Fruit fly (Drosophila melanogaster) whole organism, embryonic: Measurements from ENCODE around the gene CG9919.
A peak's percentile ranks its signal among the peaks of the same experiment; 100 is the strongest.

Experiments
- Antp ChIP-seq: fragments of 200-800 bp; sonication (Bioruptor generic); optimal IDR thresholded peaks from 3 replicates; lab custom pipeline; 2016; ENCODE audit warnings: missing biosample characterization, missing genetic modification characterization
- CG10147 ChIP-seq: fragments of 200-800 bp; sonication (Bioruptor generic); optimal IDR thresholded peaks from 2 replicates; lab custom pipeline; 2019; ENCODE audit warnings: missing biosample characterization, mild to moderate bottlenecking, missing genetic modification characterization, moderate library complexity
- CG10209 ChIP-seq: fragments of 200-800 bp; sonication (Bioruptor generic); optimal IDR thresholded peaks from 3 replicates; lab custom pipeline; 2017; ENCODE audit warnings: missing biosample characterization, mild to moderate bottlenecking, missing genetic modification characterization, missing genetic modification reagents
- CG12071 ChIP-seq: fragments of 200-800 bp; sonication (Bioruptor generic); optimal IDR thresholded peaks from 3 replicates; lab custom pipeline; 2018; ENCODE audit warnings: missing biosample characterization, mild to moderate bottlenecking, missing genetic modification characterization
- CG12942 ChIP-seq: fragments of 200-800 bp; sonication (Bioruptor generic); optimal IDR thresholded peaks from 3 replicates; lab custom pipeline; 2016; ENCODE audit warnings: missing biosample characterization, missing genetic modification characterization
- CG14441 ChIP-seq: fragments of 200-800 bp; sonication (Bioruptor generic); IDR thresholded peaks from 2 replicates; pipeline ENCODE4 v1.3.6; 2022; ENCODE audit warnings: missing biosample characterization, missing genetic modification characterization
- CG14710 ChIP-seq: fragments of 200-800 bp; sonication (Bioruptor generic); optimal IDR thresholded peaks from 3 replicates; lab custom pipeline; 2019; ENCODE audit warnings: missing biosample characterization, mild to moderate bottlenecking, missing genetic modification characterization, moderate library complexity
- CG15514 ChIP-seq: fragments of 200-800 bp; sonication (Bioruptor generic); optimal IDR thresholded peaks from 3 replicates; lab custom pipeline; 2017; ENCODE audit warnings: missing biosample characterization, missing genetic modification characterization, mild to moderate bottlenecking, moderate library complexity, missing genetic modification reagents
- CG1647 ChIP-seq: fragments of 200-800 bp; sonication (Bioruptor generic); optimal IDR thresholded peaks from 3 replicates; lab custom pipeline; 2016; ENCODE audit warnings: missing biosample characterization, missing genetic modification characterization
- CG30431 ChIP-seq: fragments of 200-800 bp; sonication (Bioruptor generic); optimal IDR thresholded peaks from 2 replicates; lab custom pipeline; 2017; ENCODE audit warnings: missing biosample characterization, missing genetic modification characterization
- CG31388 ChIP-seq: fragments of 200-800 bp; sonication (Bioruptor generic); optimal IDR thresholded peaks from 2 replicates; lab custom pipeline; 2016; ENCODE audit warnings: missing biosample characterization, missing genetic modification characterization
- CG32767 ChIP-seq: fragments of 200-800 bp; sonication (Bioruptor generic); IDR thresholded peaks from 2 replicates; pipeline ENCODE4 v1.3.6; 2022; ENCODE audit warnings: missing biosample characterization, missing genetic modification characterization
- CG3995 ChIP-seq: fragments of 200-800 bp; sonication (Bioruptor generic); optimal IDR thresholded peaks from 3 replicates; lab custom pipeline; 2016; ENCODE audit warnings: missing biosample characterization, missing genetic modification characterization
- CG4820 ChIP-seq: fragments of 200-800 bp; sonication (Bioruptor generic); optimal IDR thresholded peaks from 3 replicates; lab custom pipeline; 2016; ENCODE audit warnings: missing biosample characterization, missing genetic modification characterization
- CG5245 ChIP-seq: fragments of 200-800 bp; sonication (Bioruptor generic); optimal IDR thresholded peaks from 3 replicates; lab custom pipeline; 2016; ENCODE audit warnings: missing biosample characterization, missing genetic modification characterization
- CG7928 ChIP-seq: fragments of 200-800 bp; sonication (Bioruptor generic); optimal IDR thresholded peaks from 2 replicates; lab custom pipeline; 2017; ENCODE audit warnings: missing biosample characterization, mild to moderate bottlenecking, missing genetic modification characterization
- CG8290 ChIP-seq, 3 experiments: fragments of 200-800 bp; sonication (Bioruptor generic); optimal IDR thresholded peaks; 2 replicates each; lab custom pipeline; 2016 to 2019; ENCODE audit warnings: missing biosample characterization in 3 of 3, missing genetic modification characterization in 3 of 3, mild to moderate bottlenecking in 2 of 3, moderate library complexity in 1 of 3
- CG9932 ChIP-seq: fragments of 200-800 bp; sonication (Bioruptor generic); IDR thresholded peaks from 2 replicates; pipeline ENCODE4 v1.3.6; 2022; ENCODE audit warnings: missing biosample characterization, missing genetic modification characterization
- CTCF ChIP-seq: fragments of 200-800 bp; sonication (Bioruptor generic); optimal IDR thresholded peaks from 2 replicates; lab custom pipeline; 2017; ENCODE audit warnings: missing biosample characterization, mild to moderate bottlenecking, missing genetic modification characterization, moderate library complexity
- CoRest ChIP-seq: fragments of 200-800 bp; sonication (Bioruptor generic); optimal IDR thresholded peaks from 3 replicates; lab custom pipeline; 2018; ENCODE audit warnings: missing biosample characterization, mild to moderate bottlenecking, missing genetic modification characterization, moderate library complexity
- E2f1 ChIP-seq: fragments of 200-800 bp; sonication (Bioruptor generic); IDR thresholded peaks from 2 replicates; pipeline ENCODE4 v1.3.6; 2022; ENCODE audit warnings: missing biosample characterization, missing genetic modification characterization
- Ets65A ChIP-seq: fragments of 200-800 bp; sonication (Bioruptor generic); peaks from one replicate; lab custom pipeline; 2016; ENCODE audit warnings: missing biosample characterization, missing genetic modification characterization
- HLH3B ChIP-seq: fragments of 200-800 bp; sonication (Bioruptor generic); IDR thresholded peaks from 2 replicates; pipeline ENCODE4 v1.3.6; 2022; ENCODE audit warnings: missing biosample characterization, missing genetic modification characterization
- HmgD ChIP-seq: fragments of 200-800 bp; sonication (Bioruptor generic); optimal IDR thresholded peaks from 3 replicates; lab custom pipeline; 2016; ENCODE audit warnings: missing biosample characterization, missing genetic modification characterization
- Hmr ChIP-seq: fragments of 200-800 bp; sonication (Bioruptor generic); optimal IDR thresholded peaks from 3 replicates; lab custom pipeline; 2017; ENCODE audit warnings: mild to moderate bottlenecking, missing biosample characterization, missing genetic modification reagents, missing genetic modification characterization
- Hr78 ChIP-seq, 2 experiments: fragments of 200-800 bp in 1 of 2; fragments of >200 bp in 1 of 2; sonication (Bioruptor generic) in 1 of 2; optimal IDR thresholded peaks; 2 replicates each; lab custom pipeline; 2017 to 2019; ENCODE audit warnings: missing biosample characterization in 2 of 2, missing genetic modification characterization in 2 of 2, mild to moderate bottlenecking in 1 of 2, moderate library complexity in 1 of 2
- Lhr ChIP-seq: fragments of 200-800 bp; sonication (Bioruptor generic); optimal IDR thresholded peaks from 3 replicates; lab custom pipeline; 2017; ENCODE audit warnings: mild to moderate bottlenecking, missing biosample characterization, missing genetic modification reagents, missing genetic modification characterization
- Mrtf ChIP-seq: fragments of 200-800 bp; sonication (Bioruptor generic); IDR thresholded peaks from 3 replicates; pipeline ENCODE4 v1.3.6; 2022; ENCODE audit warnings: missing biosample characterization, missing genetic modification characterization
- NC2α ChIP-seq: fragments of 200-800 bp; sonication (Bioruptor generic); optimal IDR thresholded peaks from 2 replicates; lab custom pipeline; 2016; ENCODE audit warnings: missing biosample characterization, missing genetic modification characterization
- al ChIP-seq: fragments of 200-800 bp; sonication (Bioruptor generic); IDR thresholded peaks from 2 replicates; pipeline ENCODE4 v1.3.6; 2022; ENCODE audit warnings: missing biosample characterization, missing genetic modification characterization
- bigmax ChIP-seq: fragments of 200-800 bp; sonication (Bioruptor generic); optimal IDR thresholded peaks from 2 replicates; lab custom pipeline; 2018; ENCODE audit warnings: missing biosample characterization, mild to moderate bottlenecking, missing genetic modification characterization
- bowl ChIP-seq: fragments of 200-800 bp; sonication (Bioruptor generic); IDR thresholded peaks from 2 replicates; pipeline ENCODE4 v1.3.6; 2022; ENCODE audit warnings: missing biosample characterization, missing genetic modification characterization
- corto ChIP-seq: fragments of 200-800 bp; sonication (Bioruptor generic); optimal IDR thresholded peaks from 2 replicates; lab custom pipeline; 2016; ENCODE audit warnings: missing biosample characterization, mild to moderate bottlenecking, missing genetic modification characterization, moderate library complexity
- ewg ChIP-seq: fragments of 200-800 bp; sonication (Bioruptor generic); optimal IDR thresholded peaks from 3 replicates; lab custom pipeline; 2017; ENCODE audit warnings: mild to moderate bottlenecking, missing biosample characterization, missing genetic modification reagents, missing genetic modification characterization
- gcm ChIP-seq: fragments of 200-800 bp; sonication (Bioruptor generic); optimal IDR thresholded peaks from 2 replicates; lab custom pipeline; 2019; ENCODE audit warnings: missing biosample characterization, mild to moderate bottlenecking, missing genetic modification characterization, moderate library complexity
- gro ChIP-seq: fragments of 200-800 bp; sonication (Bioruptor generic); optimal IDR thresholded peaks from 2 replicates; lab custom pipeline; 2016; ENCODE audit warnings: missing biosample characterization, missing genetic modification characterization
- ind ChIP-seq: fragments of 200-800 bp; sonication (Bioruptor generic); optimal IDR thresholded peaks from 3 replicates; lab custom pipeline; 2016; ENCODE audit warnings: missing biosample characterization, missing genetic modification characterization
- jing ChIP-seq: fragments of 200-800 bp; sonication (Bioruptor generic); optimal IDR thresholded peaks from 2 replicates; lab custom pipeline; 2018; ENCODE audit warnings: missing biosample characterization, mild to moderate bottlenecking, missing genetic modification characterization
- lbe ChIP-seq: fragments of 200-800 bp; sonication (Bioruptor generic); optimal IDR thresholded peaks from 2 replicates; lab custom pipeline; 2016; ENCODE audit warnings: missing biosample characterization, mild to moderate bottlenecking, missing genetic modification characterization
- lmd ChIP-seq: fragments of 200-800 bp; sonication (Bioruptor generic); IDR thresholded peaks from 2 replicates; pipeline ENCODE4 v1.3.6; 2022; ENCODE audit warnings: missing biosample characterization, missing genetic modification characterization
- lov ChIP-seq, 2 experiments: fragments of 200-800 bp in 1 of 2; fragments of >200 bp in 1 of 2; sonication (Bioruptor generic) in 1 of 2; IDR thresholded peaks in 1 of 2; optimal IDR thresholded peaks in 1 of 2; 2 replicates in 1 of 2; 3 replicates in 1 of 2; pipeline versions ENCODE4 v1.3.6 to Lab custom; 2017 to 2022; ENCODE audit warnings: missing biosample characterization in 1 of 2, missing genetic modification characterization in 1 of 2
- mam ChIP-seq: fragments of 200-800 bp; sonication (Bioruptor generic); optimal IDR thresholded peaks from 3 replicates; lab custom pipeline; 2016; ENCODE audit warnings: missing biosample characterization, missing genetic modification characterization
- mirr ChIP-seq: fragments of 200-800 bp; sonication (Bioruptor generic); optimal IDR thresholded peaks from 3 replicates; lab custom pipeline; 2018; ENCODE audit warnings: missing biosample characterization, mild to moderate bottlenecking, missing genetic modification characterization
- mld ChIP-seq: fragments of 200-800 bp; sonication (Bioruptor generic); IDR thresholded peaks from 3 replicates; pipeline ENCODE4 v1.3.6; 2022; ENCODE audit warnings: missing biosample characterization, missing genetic modification characterization; ENCODE audit not compliant: partially characterized antibody
- p53 ChIP-seq: fragments of 200-800 bp; sonication (Bioruptor generic); optimal IDR thresholded peaks from 2 replicates; lab custom pipeline; 2016; ENCODE audit warnings: missing biosample characterization, missing genetic modification characterization
- peb ChIP-seq: fragments of 200-800 bp; sonication (Bioruptor generic); IDR thresholded peaks from 2 replicates; pipeline ENCODE4 v1.3.6; 2022; ENCODE audit warnings: missing biosample characterization, missing genetic modification characterization
- pnt ChIP-seq: fragments of 200-800 bp; sonication (Bioruptor generic); optimal IDR thresholded peaks from 3 replicates; lab custom pipeline; 2016; ENCODE audit warnings: missing biosample characterization, missing genetic modification characterization
- psq ChIP-seq: fragments of 200-800 bp; sonication (Bioruptor generic); optimal IDR thresholded peaks from 2 replicates; lab custom pipeline; 2017; ENCODE audit warnings: missing biosample characterization, missing genetic modification characterization
- sd ChIP-seq: fragments of 200-800 bp; sonication (Bioruptor generic); optimal IDR thresholded peaks from 3 replicates; lab custom pipeline; 2018; ENCODE audit warnings: missing biosample characterization, mild to moderate bottlenecking, missing genetic modification characterization, moderate library complexity
- stc ChIP-seq: fragments of 200-800 bp; sonication (Bioruptor generic); IDR thresholded peaks from 2 replicates; pipeline ENCODE4 v1.3.6; 2022; ENCODE audit warnings: missing biosample characterization, missing genetic modification characterization
- zfh1 ChIP-seq: fragments of 200-800 bp; sonication (Bioruptor generic); IDR thresholded peaks from 3 replicates; pipeline ENCODE4 v1.3.6; 2022; ENCODE audit warnings: missing biosample characterization, missing genetic modification characterization
- zfh2 ChIP-seq: fragments of 200-800 bp; sonication (Bioruptor generic); optimal IDR thresholded peaks from 2 replicates; lab custom pipeline; 2016; ENCODE audit warnings: missing biosample characterization, missing genetic modification characterization

The CG9919 gene

DNA sequence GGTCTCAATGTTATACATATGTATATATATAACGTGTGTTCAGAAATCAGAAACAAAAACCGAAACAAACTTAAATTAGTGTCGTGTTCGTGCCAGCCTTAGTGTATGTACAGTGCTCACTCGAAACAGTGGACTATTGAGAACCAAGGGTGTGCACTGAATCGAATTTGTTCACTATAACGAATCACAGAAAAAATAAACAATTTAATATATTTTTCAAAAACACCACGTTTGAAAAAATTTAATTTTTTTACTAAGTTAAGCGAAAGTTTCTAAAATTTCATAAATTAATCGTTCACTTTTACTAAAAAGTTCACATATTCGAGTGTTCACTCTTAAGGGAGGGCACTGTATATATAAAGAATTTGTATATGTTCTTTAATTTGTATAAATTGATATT is 45.4 kb downstream of the CG9919 start (continued):
- TF ChIP-seq gcm: peak; percentile 4
- no peak for TF ChIP-seq CG7928 (GFP tag; lab: Kevin White, UChicago)
- TF ChIP-seq mld (GFP tag; lab: Robert Waterston, UW): no peak
- TF ChIP-seq zfh1 (GFP tag; lab: Robert Waterston, UW): no peak
- no peak for TF ChIP-seq NC2α (GFP tag; lab: Kevin White, UChicago)
- no peak for TF ChIP-seq CG14710 (tag; lab: Kevin White, UChicago)
- peak; percentile 2 for TF ChIP-seq ind (GFP tag; lab: Kevin White, UChicago)
- no peak for TF ChIP-seq CG4820
- no peak for TF ChIP-seq E2f1 (GFP tag; lab: Robert Waterston, UW)
- TF ChIP-seq psq (GFP tag; lab: Kevin White, UChicago): no peak
- TF ChIP-seq CG9932 (GFP tag; lab: Robert Waterston, UW): peak; percentile 24; the same call in 1 of the 2 replicates
- TF ChIP-seq CG12942 (GFP tag; lab: Kevin White, UChicago): no peak
- no peak for TF ChIP-seq mam
- no peak for TF ChIP-seq jing (GFP tag; lab: Kevin White, UChicago)
- no peak for TF ChIP-seq mirr
- TF ChIP-seq bigmax (GFP tag; lab: Kevin White, UChicago): no peak
- no peak for TF ChIP-seq ewg
- no peak for TF ChIP-seq CG10209 (GFP tag; lab: Kevin White, UChicago)
- TF ChIP-seq sd (tag; lab: Kevin White, UChicago): no peak
- TF ChIP-seq lbe: no peak
- no peak for TF ChIP-seq CG10147 (GFP tag; lab: Kevin White, UChicago)
- TF ChIP-seq CG1647 (GFP tag; lab: Kevin White, UChicago): no peak
- no peak for TF ChIP-seq Mrtf
- TF ChIP-seq CG15514 (GFP tag; lab: Kevin White, UChicago): no peak
- no peak for TF ChIP-seq CG31388 (GFP tag; lab: Kevin White, UChicago)
- TF ChIP-seq CG30431 (GFP tag; lab: Kevin White, UChicago): no peak
- no peak for TF ChIP-seq Hr78 (GFP tag; optimal IDR thresholded peaks at IDR 0.05; lab: Kevin White, UChicago)
- no peak for TF ChIP-seq pnt (GFP tag; lab: Kevin White, UChicago)
- TF ChIP-seq p53 (GFP tag; lab: Kevin White, UChicago): no peak
- TF ChIP-seq lov (optimal IDR thresholded peaks at IDR 0.05; lab: Kevin White, UChicago): no peak
- no peak for TF ChIP-seq lov (GFP tag; IDR thresholded peaks at IDR 0.05; lab: Robert Waterston, UW)
- no peak for TF ChIP-seq stc (GFP tag; lab: Robert Waterston, UW)
- TF ChIP-seq bowl: no peak
- no peak for TF ChIP-seq Lhr (GFP tag; lab: Kevin White, UChicago)
- TF ChIP-seq CG12071 (GFP tag; lab: Kevin White, UChicago): no peak
- TF ChIP-seq CG3995: no peak
- no peak for TF ChIP-seq CG14441
- TF ChIP-seq lmd (GFP tag; lab: Robert Waterston, UW): peak; percentile 14; the same call in 1 of the 2 replicates
- TF ChIP-seq CoRest (tag; lab: Kevin White, UChicago): no peak
- no peak for TF ChIP-seq HLH3B (GFP tag; lab: Robert Waterston, UW)
- no peak for TF ChIP-seq HmgD (GFP tag; lab: Kevin White, UChicago)
- TF ChIP-seq CG5245 (GFP tag; lab: Kevin White, UChicago): no peak
- no peak for TF ChIP-seq CG32767 (GFP tag; lab: Robert Waterston, UW)
- no peak for TF ChIP-seq peb (GFP tag; lab: Robert Waterston, UW)
- peak; percentile 40 for TF ChIP-seq Hmr
- no peak for TF ChIP-seq CTCF (GFP tag; lab: Kevin White, UChicago)
- TF ChIP-seq Antp (GFP tag; lab: Kevin White, UChicago): no peak
- no peak for TF ChIP-seq al (GFP tag; lab: Robert Waterston, UW)
- TF ChIP-seq gro (GFP tag; lab: Kevin White, UChicago): no peak
- no peak for TF ChIP-seq CG8290 (GFP tag; optimal IDR thresholded peaks at IDR 0.05; lab: Kevin White, UChicago)
- TF ChIP-seq CG8290 (tag; optimal IDR thresholded peaks at IDR 0.05; lab: Kevin White, UChicago): no peak
- no peak for TF ChIP-seq zfh2 (GFP tag; lab: Kevin White, UChicago)
- peak; percentile 3 for TF ChIP-seq Ets65A (GFP tag; lab: Kevin White, UChicago)
- no peak for TF ChIP-seq corto (GFP tag; lab: Kevin White, UChicago)
